Fruit fly (Drosophila melanogaster): ENCODE results near the gene PNKP.

dm6 chr3R:8321447-8321846, 21.9 kb downstream of the PNKP start, which contains the start of gene Or85a:
- no peak for TF ChIP-seq Pif1B (GFP tag; optimal IDR thresholded peaks at IDR 0.05)
- no peak for TF ChIP-seq CG15710 (tag; optimal IDR thresholded peaks at IDR 0.05)
- no peak for TF ChIP-seq EcR (GFP tag; optimal IDR thresholded peaks at IDR 0.05)
- no peak for TF ChIP-seq CG13204 (GFP tag; optimal IDR thresholded peaks at IDR 0.05)

Measured in whole organism, pupa.